Worm (Caenorhabditis elegans) whole organism, L2 larva: ENCODE results near the gene srbc-7.
A peak's percentile ranks its signal among the peaks of the same experiment; 100 is the strongest.

Experiments used
- C34F6.9 ChIP-seq: fragments of 150-350 bp; optimal IDR thresholded peaks from 2 replicates; lab custom pipeline; 2014; ENCODE audit warnings: missing biosample characterization, missing genetic modification characterization
- F13H6.1 ChIP-seq: sonication (generic microtip); optimal IDR thresholded peaks from 2 replicates; lab custom pipeline; 2016; ENCODE audit warnings: missing genetic modification characterization, missing compliant biosample characterization
- R02D3.7 ChIP-seq: fragments of 150-350 bp; optimal IDR thresholded peaks from 2 replicates; lab custom pipeline; 2014; ENCODE audit warnings: missing biosample characterization, missing genetic modification characterization
- Y55F3AM.14 ChIP-seq: fragments of 200-800 bp; sonication (Bioruptor generic); optimal IDR thresholded peaks from 2 replicates; lab custom pipeline; 2018; ENCODE audit warnings: mild to moderate bottlenecking, missing genetic modification characterization, missing compliant biosample characterization
- ZK546.5 ChIP-seq: sonication (generic microtip); optimal IDR thresholded peaks from 2 replicates; lab custom pipeline; 2017; ENCODE audit warnings: missing biosample characterization, missing genetic modification characterization
- ama-1 ChIP-seq: fragments of 150-350 bp; optimal IDR thresholded peaks from 2 replicates; lab custom pipeline; 2018; ENCODE audit warnings: inconsistent platforms
- ceh-16 ChIP-seq: fragments of 150-350 bp; optimal IDR thresholded peaks from 2 replicates; lab custom pipeline; 2014; ENCODE audit warnings: missing biosample characterization, missing genetic modification characterization
- ceh-82 ChIP-seq: fragments of 150-350 bp; optimal IDR thresholded peaks from 2 replicates; lab custom pipeline; 2014; ENCODE audit warnings: missing biosample characterization, missing genetic modification characterization
- crh-2 ChIP-seq: sonication (generic microtip); optimal IDR thresholded peaks from 2 replicates; lab custom pipeline; 2017; ENCODE audit warnings: missing biosample characterization, missing genetic modification characterization
- dmd-4 ChIP-seq: sonication (generic microtip); optimal IDR thresholded peaks from 2 replicates; lab custom pipeline; 2017; ENCODE audit warnings: missing biosample characterization, missing genetic modification characterization
- egl-27 ChIP-seq: sonication (generic microtip); optimal IDR thresholded peaks from 3 replicates; lab custom pipeline; 2017; ENCODE audit warnings: missing biosample characterization, missing genetic modification reagents, missing genetic modification characterization
- fos-1 ChIP-seq: fragments of 150-350 bp; optimal IDR thresholded peaks from 2 replicates; lab custom pipeline; 2014; ENCODE audit warnings: missing biosample characterization, missing genetic modification characterization
- gmeb-1 ChIP-seq: fragments of 150-350 bp; optimal IDR thresholded peaks from 2 replicates; lab custom pipeline; 2014; ENCODE audit warnings: missing biosample characterization, missing genetic modification characterization
- lin-11 ChIP-seq: fragments of 150-350 bp; sonication (generic microtip); optimal IDR thresholded peaks from 2 replicates; lab custom pipeline; 2014; ENCODE audit warnings: missing biosample characterization, missing genetic modification characterization, inconsistent platforms, mixed read lengths
- lin-13 ChIP-seq: fragments of 150-350 bp; optimal IDR thresholded peaks from 2 replicates; lab custom pipeline; 2014; ENCODE audit warnings: missing biosample characterization, missing genetic modification reagents, missing genetic modification characterization
- lin-39 ChIP-seq: fragments of 150-350 bp; optimal IDR thresholded peaks from 2 replicates; lab custom pipeline; 2014; ENCODE audit warnings: missing biosample characterization, missing genetic modification reagents, missing genetic modification characterization
- lsy-2 ChIP-seq, 2 experiments: fragments of 150-350 bp in 1 of 2; sonication (generic microtip) in 1 of 2; optimal IDR thresholded peaks; 2 replicates each; lab custom pipeline; 2014 to 2017; ENCODE audit warnings: missing biosample characterization in 2 of 2, missing genetic modification characterization in 2 of 2
- mab-5 ChIP-seq: fragments of 150-350 bp; optimal IDR thresholded peaks from 2 replicates; lab custom pipeline; 2014; ENCODE audit warnings: missing biosample characterization, missing genetic modification characterization
- mdl-1 ChIP-seq, 2 experiments: fragments of 150-350 bp in 1 of 2; sonication (generic microtip) in 1 of 2; optimal IDR thresholded peaks; 2 replicates each; lab custom pipeline; 2017; ENCODE audit warnings: missing biosample characterization in 2 of 2, missing genetic modification characterization in 2 of 2
- nhr-10 ChIP-seq: sonication (generic microtip); optimal IDR thresholded peaks from 2 replicates; lab custom pipeline; 2017; ENCODE audit warnings: missing biosample characterization, missing genetic modification characterization
- nhr-11 ChIP-seq: fragments of 150-350 bp; optimal IDR thresholded peaks from 2 replicates; lab custom pipeline; 2014; ENCODE audit warnings: missing biosample characterization, missing genetic modification characterization
- nhr-129 ChIP-seq: fragments of 150-350 bp; optimal IDR thresholded peaks from 2 replicates; lab custom pipeline; 2014; ENCODE audit warnings: missing biosample characterization, missing genetic modification characterization
- nhr-21 ChIP-seq: fragments of 150-350 bp; optimal IDR thresholded peaks from 2 replicates; lab custom pipeline; 2014; ENCODE audit warnings: missing biosample characterization, missing genetic modification characterization
- nhr-237 ChIP-seq: fragments of 150-350 bp; optimal IDR thresholded peaks from 2 replicates; lab custom pipeline; 2014; ENCODE audit warnings: missing biosample characterization, missing genetic modification characterization
- nhr-25 ChIP-seq: fragments of 150-350 bp; sonication (generic microtip); optimal IDR thresholded peaks from 3 replicates; lab custom pipeline; 2014; ENCODE audit warnings: missing biosample characterization, missing genetic modification characterization
- nhr-6 ChIP-seq: fragments of 150-350 bp; optimal IDR thresholded peaks from 2 replicates; lab custom pipeline; 2014; ENCODE audit warnings: missing biosample characterization, missing genetic modification characterization
- peb-1 ChIP-seq: fragments of 150-350 bp; optimal IDR thresholded peaks from 2 replicates; lab custom pipeline; 2014; ENCODE audit warnings: missing biosample characterization, missing genetic modification characterization
- sem-4 ChIP-seq: fragments of 150-350 bp; optimal IDR thresholded peaks from 2 replicates; lab custom pipeline; 2014; ENCODE audit warnings: missing biosample characterization, missing genetic modification reagents, missing genetic modification characterization
- skn-1 ChIP-seq: sonication (generic microtip); optimal IDR thresholded peaks from 2 replicates; lab custom pipeline; 2017; ENCODE audit warnings: missing biosample characterization, missing genetic modification characterization
- sma-9 ChIP-seq, 2 experiments: fragments of 150-350 bp in 1 of 2; sonication (generic microtip) in 1 of 2; optimal IDR thresholded peaks; 2 replicates each; lab custom pipeline; 2014 to 2016; ENCODE audit warnings: missing genetic modification characterization in 2 of 2, mild to moderate bottlenecking in 1 of 2, missing biosample characterization in 1 of 2, missing compliant biosample characterization in 1 of 2, missing genetic modification reagents in 1 of 2, moderate library complexity in 1 of 2
- snpc-4 ChIP-seq: fragments of 150-350 bp; optimal IDR thresholded peaks from 2 replicates; lab custom pipeline; 2014; ENCODE audit warnings: missing biosample characterization, missing genetic modification characterization
- unc-39 ChIP-seq: fragments of 150-350 bp; optimal IDR thresholded peaks from 2 replicates; lab custom pipeline; 2014; ENCODE audit warnings: missing biosample characterization, missing genetic modification characterization
- unc-55 ChIP-seq: fragments of 150-350 bp; sonication (generic microtip); optimal IDR thresholded peaks from 3 replicates; lab custom pipeline; 2014; ENCODE audit warnings: missing biosample characterization, missing genetic modification reagents, missing genetic modification characterization
- unc-62 ChIP-seq: fragments of 150-350 bp; optimal IDR thresholded peaks from 2 replicates; lab custom pipeline; 2014; ENCODE audit warnings: missing biosample characterization, missing genetic modification reagents, missing genetic modification characterization
- zag-1 ChIP-seq: fragments of 150-350 bp; optimal IDR thresholded peaks from 2 replicates; lab custom pipeline; 2014; ENCODE audit warnings: missing biosample characterization, missing genetic modification characterization
- ztf-1 ChIP-seq: fragments of 200-800 bp; sonication (Bioruptor generic); conservative IDR thresholded peaks from 2 replicates; pipeline ENCODE4 v1.3.6; 2022; ENCODE audit warnings: missing genetic modification characterization, missing compliant biosample characterization
- ztf-11 ChIP-seq: sonication (generic microtip); optimal IDR thresholded peaks from 2 replicates; lab custom pipeline; 2017; ENCODE audit warnings: missing biosample characterization, missing genetic modification characterization

srbc-7 gene

ce11 chrV:7476766-7477165, 10.7 kb downstream of the srbc-7 start, which contains the start of gene srh-125:
Gene srh-125 (minus strand): TSS chrV:7476866.
- TF ChIP-seq lin-11, result no peak
- TF ChIP-seq crh-2, result no peak
- no peak for TF ChIP-seq nhr-25
- no peak for TF ChIP-seq unc-39 (tag; lab: Kevin White, UChicago)
- TF ChIP-seq lin-39, result no peak
- no peak for TF ChIP-seq ZK546.5 (tag; lab: Kevin White, UChicago)
- no peak for TF ChIP-seq zag-1 (tag; lab: Kevin White, UChicago)
- TF ChIP-seq ztf-1 (GFP tag; lab: Robert Waterston, UW), result no peak
- TF ChIP-seq ztf-11 (tag; lab: Kevin White, UChicago), result no peak

- no peak for TF ChIP-seq nhr-237 (tag; lab: Kevin White, UChicago)
- no peak for TF ChIP-seq ztf-11 (tag; lab: Kevin White, UChicago)
- no peak for TF ChIP-seq crh-2
- TF ChIP-seq ceh-16 (tag; lab: Kevin White, UChicago), result no peak
- no peak for TF ChIP-seq skn-1 (tag; lab: Kevin White, UChicago)
- no peak for TF ChIP-seq nhr-129 (tag; lab: Kevin White, UChicago)
- TF ChIP-seq gmeb-1 (tag; lab: Kevin White, UChicago), result no peak
These were observed 14.6 kb downstream of the srbc-7 start, which contains the start of gene str-28 for ce11 chrV:7472815-7473214. Gene str-28 (minus strand): TSS chrV:7472915.

ce11 chrV:7465509-7465908, 21.9 kb downstream of the srbc-7 start, which contains the start of gene F25E5.1:
Gene F25E5.1 (plus strand): TSS chrV:7465884.
- TF ChIP-seq nhr-129 (tag; lab: Kevin White, UChicago), result no peak
- TF ChIP-seq Y55F3AM.14 (GFP tag; lab: Kevin White, UChicago), result no peak
- TF ChIP-seq C34F6.9 (tag; lab: Kevin White, UChicago), result peak; percentile 87
- peak; percentile 75 for TF ChIP-seq crh-2
- TF ChIP-seq sem-4 (tag; lab: Kevin White, UChicago), result no peak
- no peak for TF ChIP-seq peb-1 (tag; lab: Kevin White, UChicago)
- TF ChIP-seq unc-62, result no peak
- no peak for TF ChIP-seq nhr-21
- peak; percentile 55 for TF ChIP-seq fos-1 (tag; lab: Kevin White, UChicago)
- TF ChIP-seq zag-1 (tag; lab: Kevin White, UChicago), result peak; percentile 13
- no peak for TF ChIP-seq nhr-6 (tag; lab: Kevin White, UChicago)
- TF ChIP-seq lin-13 (GFP tag; lab: Kevin White, UChicago), result peak; percentile 53
- no peak for TF ChIP-seq ceh-16 (tag; lab: Kevin White, UChicago)
- no peak for TF ChIP-seq ama-1 (lab: Kevin White, UChicago)
- TF ChIP-seq lin-11, result peak; percentile 36
- no peak for TF ChIP-seq nhr-11 (tag; lab: Kevin White, UChicago)
- peak; percentile 78 for TF ChIP-seq F13H6.1 (tag; lab: Kevin White, UChicago)
- TF ChIP-seq lsy-2 (tag; optimal IDR thresholded peaks at IDR 0.05; lab: Kevin White, UChicago), result peak in 1 of 2 experiments; percentile 2
- peak; percentile 56 for TF ChIP-seq mab-5 (tag; lab: Kevin White, UChicago)
- no peak for TF ChIP-seq dmd-4 (tag; lab: Kevin White, UChicago)
- no peak for TF ChIP-seq unc-39 (tag; lab: Kevin White, UChicago)
- TF ChIP-seq gmeb-1 (tag; lab: Kevin White, UChicago), result peak; percentile 56
- peak in 1 of 2 experiments; percentile 57 for TF ChIP-seq mdl-1 (tag; optimal IDR thresholded peaks at IDR 0.05; lab: Kevin White, UChicago)

DNA sequence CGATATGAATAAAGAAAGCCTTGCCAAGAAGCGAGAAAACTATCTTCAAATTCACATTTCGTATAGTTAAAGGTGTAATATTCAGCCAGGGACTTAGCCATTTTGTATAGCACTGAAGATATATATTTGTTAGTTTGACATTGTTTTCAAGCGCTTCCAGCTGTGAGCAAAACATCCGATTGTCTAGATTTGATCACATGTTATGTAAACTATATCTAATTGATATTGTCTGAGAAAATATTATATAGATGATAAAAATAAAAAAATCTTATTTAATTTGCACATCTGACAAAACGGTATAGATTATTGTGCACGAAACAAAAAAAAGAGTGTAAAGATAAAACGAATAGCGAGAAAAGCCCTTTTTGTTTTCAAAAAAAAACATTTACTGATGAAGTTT, 22.7 kb downstream of the srbc-7 start, which contains the start of gene srh-89:
Gene srh-89 (minus strand): TSS at position 101 of the 400 bp plus-strand sequence.
- TF ChIP-seq snpc-4 (no peak), ceh-16 (tag; lab: Kevin White, UChicago) (no peak), peb-1 (tag; lab: Kevin White, UChicago) (no peak), sma-9 (GFP tag; optimal IDR thresholded peaks at IDR 0.05; lab: Kevin White, UChicago) (no peak), sma-9 (tag; optimal IDR thresholded peaks at IDR 0.05; lab: Kevin White, UChicago) (no peak), nhr-25 (no peak), unc-55 (GFP tag; lab: Kevin White, UChicago) (no peak), nhr-10 (tag; lab: Kevin White, UChicago) (no peak), zag-1 (tag; lab: Kevin White, UChicago) (no peak), R02D3.7 (no peak), ceh-82 (tag; lab: Kevin White, UChicago) (no peak), egl-27 (tag; lab: Kevin White, UChicago) (no peak)
- TF ChIP-seq, all 48 proteins: peak for 0
